Fruit fly (Drosophila melanogaster): ENCODE measurements around the gene Osi10b.

DNA sequence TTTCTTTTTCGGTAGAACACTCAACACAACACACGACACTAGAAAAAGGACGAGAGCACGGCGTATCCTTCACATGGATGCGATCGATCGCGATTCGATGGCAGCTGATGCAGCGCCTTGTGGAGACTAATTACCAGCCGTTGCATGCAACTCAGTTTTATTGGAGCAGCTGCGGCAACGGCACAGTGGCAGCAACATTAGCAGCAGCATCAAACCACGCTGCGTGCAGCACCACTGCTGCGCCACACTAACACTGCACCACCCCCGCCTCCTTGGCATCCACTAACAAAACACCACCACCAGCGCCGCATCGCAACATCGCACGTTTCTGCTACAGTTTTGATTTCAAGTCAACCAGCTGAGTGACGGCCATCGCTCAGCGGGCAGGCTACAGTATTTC lies 44.3 kb upstream of the Osi10b start, which contains the start of gene Osi4:
- TF ChIP-seq CG15710 (tag; optimal IDR thresholded peaks at IDR 0.05) = no peak
- no peak for TF ChIP-seq fd96Ca (GFP tag; IDR thresholded peaks at IDR 0.05)
- no peak for TF ChIP-seq Ets98B (GFP tag; IDR thresholded peaks at IDR 0.05)
- no peak for TF ChIP-seq CG14655 (GFP tag; optimal IDR thresholded peaks at IDR 0.05)
